Worm (Caenorhabditis elegans) whole organism, L1 larva: Measurements from ENCODE around the gene T19D12.9.

Experiments
- C04F5.9 ChIP-seq: sonication (generic microtip); optimal IDR thresholded peaks from 2 replicates; lab custom pipeline; 2016; ENCODE audit warnings: missing genetic modification characterization, missing compliant biosample characterization
- C34B4.2 ChIP-seq: sonication (generic microtip); optimal IDR thresholded peaks from 2 replicates; lab custom pipeline; 2017; ENCODE audit warnings: mild to moderate bottlenecking, missing genetic modification characterization, missing compliant biosample characterization
- F16B12.6 ChIP-seq: fragments of 150-350 bp; optimal IDR thresholded peaks from 2 replicates; lab custom pipeline; 2014; ENCODE audit warnings: missing biosample characterization, missing genetic modification characterization
- aha-1 ChIP-seq: fragments of 150-350 bp; optimal IDR thresholded peaks from 2 replicates; lab custom pipeline; 2014; ENCODE audit warnings: missing biosample characterization, missing genetic modification characterization
- aly-2 ChIP-seq: fragments of 150-350 bp; optimal IDR thresholded peaks from 2 replicates; lab custom pipeline; 2014; ENCODE audit warnings: missing biosample characterization, missing genetic modification characterization
- ama-1 ChIP-seq: fragments of 150-350 bp; optimal IDR thresholded peaks from 2 replicates; lab custom pipeline; 2014
- blmp-1 ChIP-seq: fragments of 150-350 bp; optimal IDR thresholded peaks from 2 replicates; lab custom pipeline; 2014; ENCODE audit warnings: missing biosample characterization, missing genetic modification characterization
- ceh-63 ChIP-seq: fragments of 200-800 bp; sonication (Bioruptor generic); optimal IDR thresholded peaks from 2 replicates; lab custom pipeline; 2018; ENCODE audit warnings: mild to moderate bottlenecking, missing genetic modification characterization, missing compliant biosample characterization
- ceh-8 ChIP-seq: fragments of 200-800 bp; sonication (Bioruptor generic); optimal IDR thresholded peaks from 2 replicates; lab custom pipeline; 2018; ENCODE audit warnings: mild to moderate bottlenecking, missing genetic modification characterization, moderate library complexity, missing compliant biosample characterization
- ceh-82 ChIP-seq, 3 experiments: fragments of 150-350 bp in 1 of 3; sonication (generic microtip) in 2 of 3; optimal IDR thresholded peaks; 2 replicates each; lab custom pipeline; 2014 to 2017; ENCODE audit warnings: missing biosample characterization in 3 of 3, missing genetic modification characterization in 3 of 3
- ceh-88 ChIP-seq: fragments of 200-800 bp; sonication (Bioruptor generic); IDR thresholded peaks from 2 replicates; pipeline ENCODE4 v1.3.6; 2022; ENCODE audit warnings: missing genetic modification characterization, missing compliant biosample characterization
- ces-1 ChIP-seq: fragments of 150-350 bp; optimal IDR thresholded peaks from 2 replicates; lab custom pipeline; 2014; ENCODE audit warnings: missing biosample characterization, missing genetic modification reagents, missing genetic modification characterization
- dpl-1 ChIP-seq, 3 experiments: fragments of 150-350 bp in 2 of 3; sonication (generic microtip) in 1 of 3; optimal IDR thresholded peaks; 2 replicates each; lab custom pipeline; 2014 to 2017; ENCODE audit warnings: missing biosample characterization in 3 of 3, missing genetic modification characterization in 3 of 3, missing genetic modification reagents in 3 of 3
- efl-1 ChIP-seq, 4 experiments: fragments of 150-350 bp; optimal IDR thresholded peaks in 3 of 4; peaks in 1 of 4; 1 replicate in 1 of 4; 2 replicates in 3 of 4; lab custom pipeline; 2014; ENCODE audit warnings: missing biosample characterization in 2 of 4, missing genetic modification characterization in 2 of 4, missing genetic modification reagents in 2 of 4
- egl-27 ChIP-seq, 2 experiments: fragments of 150-350 bp in 1 of 2; sonication (generic microtip); optimal IDR thresholded peaks; 3 replicates each; lab custom pipeline; 2017 to 2018; ENCODE audit warnings: missing biosample characterization in 2 of 2, missing genetic modification characterization in 2 of 2, missing genetic modification reagents in 2 of 2
- elt-2 ChIP-seq: sonication (generic microtip); optimal IDR thresholded peaks from 2 replicates; lab custom pipeline; 2016; ENCODE audit warnings: missing genetic modification characterization, mild to moderate bottlenecking, inconsistent platforms, missing compliant biosample characterization, missing genetic modification reagents
- fkh-4 ChIP-seq: sonication (generic microtip); optimal IDR thresholded peaks from 2 replicates; lab custom pipeline; 2016; ENCODE audit warnings: missing compliant biosample characterization, missing genetic modification characterization, borderline replicate concordance
- fkh-8 ChIP-seq: sonication (generic microtip); optimal IDR thresholded peaks from 2 replicates; lab custom pipeline; 2016; ENCODE audit warnings: mild to moderate bottlenecking, missing genetic modification characterization, missing compliant biosample characterization
- fos-1 ChIP-seq: fragments of 150-350 bp; optimal IDR thresholded peaks from 2 replicates; lab custom pipeline; 2014; ENCODE audit warnings: missing biosample characterization, missing genetic modification characterization
- grh-1 ChIP-seq: fragments of 200-800 bp; sonication (Bioruptor generic); IDR thresholded peaks from 2 replicates; pipeline ENCODE4 v1.3.6; 2022; ENCODE audit warnings: missing genetic modification reagents, missing genetic modification characterization, missing compliant biosample characterization
- hlh-17 ChIP-seq: fragments of 200-800 bp; sonication (Bioruptor generic); optimal IDR thresholded peaks from 2 replicates; lab custom pipeline; 2018; ENCODE audit warnings: missing genetic modification characterization, mild to moderate bottlenecking, missing compliant biosample characterization, moderate library complexity, borderline replicate concordance
- irx-1 ChIP-seq: sonication (generic microtip); optimal IDR thresholded peaks from 2 replicates; lab custom pipeline; 2016; ENCODE audit warnings: missing genetic modification characterization, missing compliant biosample characterization
- isw-1 ChIP-seq: fragments of 200-800 bp; sonication (Bioruptor generic); IDR thresholded peaks from 2 replicates; pipeline ENCODE4 v1.3.6; 2022; ENCODE audit warnings: missing genetic modification characterization, missing compliant biosample characterization
- lin-13 ChIP-seq: fragments of 150-350 bp; optimal IDR thresholded peaks from 2 replicates; lab custom pipeline; 2014; ENCODE audit warnings: missing biosample characterization, missing genetic modification reagents, missing genetic modification characterization
- lin-14 ChIP-seq: fragments of 200-800 bp; sonication (Bioruptor generic); optimal IDR thresholded peaks from 2 replicates; lab custom pipeline; 2018; ENCODE audit warnings: mild to moderate bottlenecking, missing genetic modification characterization, moderate library complexity, missing compliant biosample characterization
- lin-35 ChIP-seq, 2 experiments: fragments of 150-350 bp; optimal IDR thresholded peaks; 2 replicates each; lab custom pipeline; 2014; ENCODE audit warnings: missing biosample characterization in 2 of 2, missing genetic modification characterization in 2 of 2, missing genetic modification reagents in 2 of 2
- lir-3 ChIP-seq: sonication (generic microtip); optimal IDR thresholded peaks from 2 replicates; lab custom pipeline; 2016; ENCODE audit warnings: mild to moderate bottlenecking, missing genetic modification characterization, moderate library complexity, missing compliant biosample characterization; ENCODE audit not compliant: poor library complexity
- mab-9 ChIP-seq: fragments of 200-800 bp; sonication (Bioruptor generic); IDR thresholded peaks from 2 replicates; pipeline ENCODE4 v1.3.6; 2022; ENCODE audit warnings: missing genetic modification reagents, missing genetic modification characterization, missing compliant biosample characterization
- mef-2 ChIP-seq: fragments of 150-350 bp; optimal IDR thresholded peaks from 2 replicates; lab custom pipeline; 2014; ENCODE audit warnings: missing biosample characterization, missing genetic modification characterization
- mep-1 ChIP-seq: fragments of 150-350 bp; optimal IDR thresholded peaks from 2 replicates; lab custom pipeline; 2014; ENCODE audit warnings: missing biosample characterization, missing genetic modification characterization
- nhr-11 ChIP-seq: fragments of 150-350 bp; optimal IDR thresholded peaks from 2 replicates; lab custom pipeline; 2014; ENCODE audit warnings: missing biosample characterization, missing genetic modification characterization
- nhr-12 ChIP-seq: sonication (generic microtip); optimal IDR thresholded peaks from 2 replicates; lab custom pipeline; 2017; ENCODE audit warnings: missing biosample characterization, missing genetic modification characterization
- nhr-19 ChIP-seq: fragments of 200-800 bp; sonication (Bioruptor generic); conservative IDR thresholded peaks from 2 replicates; pipeline ENCODE4 v1.3.6; 2022; ENCODE audit warnings: missing genetic modification characterization, missing compliant biosample characterization
- nhr-20 ChIP-seq: sonication (generic microtip); optimal IDR thresholded peaks from 2 replicates; lab custom pipeline; 2016; ENCODE audit warnings: mild to moderate bottlenecking, missing genetic modification characterization, missing compliant biosample characterization
- nhr-237 ChIP-seq: fragments of 150-350 bp; optimal IDR thresholded peaks from 2 replicates; lab custom pipeline; 2014; ENCODE audit warnings: missing biosample characterization, missing genetic modification characterization
- nhr-28 ChIP-seq: fragments of 150-350 bp; optimal IDR thresholded peaks from 2 replicates; lab custom pipeline; 2014; ENCODE audit warnings: missing biosample characterization, missing genetic modification characterization
- nhr-71 ChIP-seq: sonication (generic microtip); optimal IDR thresholded peaks from 2 replicates; lab custom pipeline; 2016; ENCODE audit warnings: mild to moderate bottlenecking, missing genetic modification characterization, moderate library complexity, missing compliant biosample characterization
- nhr-84 ChIP-seq: sonication (generic microtip); optimal IDR thresholded peaks from 2 replicates; lab custom pipeline; 2017; ENCODE audit warnings: missing biosample characterization, missing genetic modification characterization
- pqm-1 ChIP-seq: sonication (generic microtip); optimal IDR thresholded peaks from 3 replicates; lab custom pipeline; 2017; ENCODE audit warnings: missing biosample characterization, missing genetic modification characterization
- rnt-1 ChIP-seq: sonication (generic microtip); optimal IDR thresholded peaks from 2 replicates; lab custom pipeline; 2016; ENCODE audit warnings: mild to moderate bottlenecking, missing genetic modification characterization, moderate library complexity, missing compliant biosample characterization
- skn-1 ChIP-seq: fragments of 150-350 bp; optimal IDR thresholded peaks from 2 replicates; lab custom pipeline; 2014; ENCODE audit warnings: missing biosample characterization, missing genetic modification characterization
- snu-23 ChIP-seq: sonication (generic microtip); optimal IDR thresholded peaks from 2 replicates; lab custom pipeline; 2016; ENCODE audit warnings: missing genetic modification characterization, missing compliant biosample characterization
- sox-4 ChIP-seq: sonication (generic microtip); optimal IDR thresholded peaks from 2 replicates; lab custom pipeline; 2016; ENCODE audit warnings: missing genetic modification characterization, missing compliant biosample characterization
- sup-37 ChIP-seq: fragments of 200-800 bp; sonication (Bioruptor generic); optimal IDR thresholded peaks from 2 replicates; lab custom pipeline; 2018; ENCODE audit warnings: mild to moderate bottlenecking, missing genetic modification characterization, missing compliant biosample characterization
- swsn-7 ChIP-seq: sonication (generic microtip); optimal IDR thresholded peaks from 2 replicates; lab custom pipeline; 2016; ENCODE audit warnings: missing genetic modification characterization, missing compliant biosample characterization
- tbx-2 ChIP-seq: sonication (generic microtip); optimal IDR thresholded peaks from 2 replicates; lab custom pipeline; 2016; ENCODE audit warnings: missing genetic modification characterization, missing compliant biosample characterization
- tlp-1 ChIP-seq: fragments of 150-350 bp; optimal IDR thresholded peaks from 2 replicates; lab custom pipeline; 2014; ENCODE audit warnings: missing biosample characterization, missing genetic modification characterization
- unc-62 ChIP-seq: fragments of 150-350 bp; optimal IDR thresholded peaks from 2 replicates; lab custom pipeline; 2014; ENCODE audit warnings: missing biosample characterization, missing genetic modification reagents, missing genetic modification characterization
- unc-86 ChIP-seq: sonication (generic microtip); optimal IDR thresholded peaks from 2 replicates; lab custom pipeline; 2016; ENCODE audit warnings: missing genetic modification characterization, missing compliant biosample characterization
- unc-98 ChIP-seq: fragments of 200-800 bp; sonication (Bioruptor generic); IDR thresholded peaks from 2 replicates; pipeline ENCODE4 v1.3.6; 2022; ENCODE audit warnings: missing genetic modification characterization, missing compliant biosample characterization
- vab-15 ChIP-seq: sonication (generic microtip); optimal IDR thresholded peaks from 2 replicates; lab custom pipeline; 2017; ENCODE audit warnings: missing genotype, mild to moderate bottlenecking, missing genetic modification characterization, missing compliant biosample characterization
- xbp-1 ChIP-seq: sonication (generic microtip); optimal IDR thresholded peaks from 2 replicates; lab custom pipeline; 2016; ENCODE audit warnings: missing genetic modification characterization, missing compliant biosample characterization
- zag-1 ChIP-seq: fragments of 150-350 bp; optimal IDR thresholded peaks from 2 replicates; lab custom pipeline; 2014; ENCODE audit warnings: missing biosample characterization, missing genetic modification characterization
- ztf-4 ChIP-seq: fragments of 150-350 bp; optimal IDR thresholded peaks from 2 replicates; lab custom pipeline; 2014; ENCODE audit warnings: missing biosample characterization, missing genetic modification characterization

T19D12.9 gene

DNA sequence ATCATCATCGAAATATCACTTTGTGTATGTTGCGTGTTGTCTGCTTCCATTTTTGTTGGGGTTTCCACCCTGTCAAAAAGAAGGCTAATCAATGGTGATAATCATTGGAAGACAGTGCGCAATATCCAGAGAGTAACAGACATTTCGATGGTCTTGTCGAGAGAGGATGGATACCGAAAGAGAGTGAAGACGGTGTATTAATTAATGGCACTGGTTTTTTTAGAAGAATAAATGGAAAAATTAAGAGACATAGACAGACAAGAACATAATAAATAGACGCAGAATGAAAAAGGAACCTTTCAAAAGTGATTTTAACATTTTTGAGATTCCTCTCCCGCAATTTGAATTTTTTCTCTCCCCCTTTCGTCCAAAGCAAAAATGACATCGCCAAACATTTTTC, 35.2 kb downstream of the T19D12.9 start (continued):
- TF ChIP-seq unc-98 (GFP tag; lab: Robert Waterston, UW) (no peak), sox-4 (tag; lab: Kevin White, UChicago) (no peak), tbx-2 (no peak), ama-1 (lab: Kevin White, UChicago) (no peak), nhr-237 (tag; lab: Kevin White, UChicago) (no peak), nhr-12 (tag; lab: Kevin White, UChicago) (no peak), nhr-28 (tag; lab: Kevin White, UChicago) (no peak), zag-1 (no peak), isw-1 (GFP tag; lab: Robert Waterston, UW) (no peak), lir-3 (tag; lab: Kevin White, UChicago) (no peak), unc-86 (tag; lab: Kevin White, UChicago) (no peak), blmp-1 (tag; lab: Kevin White, UChicago) (peak; percentile 73), lin-14 (GFP tag; lab: Kevin White, UChicago) (peak; percentile 30), tlp-1 (tag; lab: Kevin White, UChicago) (no peak), nhr-11 (tag; lab: Kevin White, UChicago) (no peak), ceh-8 (GFP tag; lab: Kevin White, UChicago) (no peak), nhr-20 (tag; lab: Kevin White, UChicago) (peak; percentile 5), grh-1 (no peak), elt-2 (tag; lab: Kevin White, UChicago) (no peak), sup-37 (no peak), ceh-63 (GFP tag; lab: Kevin White, UChicago) (no peak), ces-1 (GFP tag; lab: Kevin White, UChicago) (no peak), pqm-1 (no peak), aha-1 (tag; lab: Kevin White, UChicago) (no peak), ceh-88 (no peak), C34B4.2 (tag; lab: Kevin White, UChicago) (no peak), efl-1 (optimal IDR thresholded peaks at IDR 0.05; lab: Kevin White, UChicago) (no peak), efl-1 (GFP tag; optimal IDR thresholded peaks at IDR 0.05 in 1 of 2; lab: Kevin White, UChicago) (no peak), vab-15 (tag; lab: Kevin White, UChicago) (peak; percentile 27), lin-35 (GFP tag; optimal IDR thresholded peaks at IDR 0.05; lab: Kevin White, UChicago) (peak in 1 of 2 experiments; percentile 13), swsn-7 (tag; lab: Kevin White, UChicago) (no peak), fkh-4 (no peak), fos-1 (tag; lab: Kevin White, UChicago) (no peak), lin-13 (GFP tag; lab: Kevin White, UChicago) (no peak), F16B12.6 (tag; lab: Kevin White, UChicago) (no peak), fkh-8 (tag; lab: Kevin White, UChicago) (no peak), dpl-1 (GFP tag; optimal IDR thresholded peaks at IDR 0.05; lab: Kevin White, UChicago) (no peak), mep-1 (tag; lab: Kevin White, UChicago) (no peak), rnt-1 (tag; lab: Kevin White, UChicago) (no peak), snu-23 (GFP tag; lab: Kevin White, UChicago) (peak; percentile 21), ceh-82 (tag; optimal IDR thresholded peaks at IDR 0.05; lab: Kevin White, UChicago) (no peak), nhr-19 (no peak), unc-62 (no peak), mab-9 (GFP tag; lab: Robert Waterston, UW) (no peak), skn-1 (tag; lab: Kevin White, UChicago) (no peak), irx-1 (tag; lab: Kevin White, UChicago) (no peak), egl-27 (tag; optimal IDR thresholded peaks at IDR 0.05; lab: Kevin White, UChicago) (no peak), nhr-84 (no peak), mef-2 (tag; lab: Kevin White, UChicago) (no peak), nhr-71 (tag; lab: Kevin White, UChicago) (peak; percentile 12), hlh-17 (no peak), ztf-4 (tag; lab: Kevin White, UChicago) (no peak), xbp-1 (tag; lab: Kevin White, UChicago) (no peak), aly-2 (tag; lab: Kevin White, UChicago) (no peak), C04F5.9 (no peak)
